Worm (Caenorhabditis elegans) whole organism, late embryonic: Measurements from ENCODE around the gene K07F5.15.

Experiments used
- ceh-34 ChIP-seq: sonication (generic microtip); optimal IDR thresholded peaks from 2 replicates; lab custom pipeline; 2016; ENCODE audit warnings: mild to moderate bottlenecking, missing genetic modification characterization, missing compliant biosample characterization
- fkh-6 ChIP-seq: sonication (generic microtip); optimal IDR thresholded peaks from 2 replicates; lab custom pipeline; 2016; ENCODE audit warnings: missing genetic modification characterization, missing compliant biosample characterization
- ref-2 ChIP-seq: sonication (generic microtip); optimal IDR thresholded peaks from 2 replicates; lab custom pipeline; 2016; ENCODE audit warnings: missing genetic modification characterization, missing compliant biosample characterization

DNA sequence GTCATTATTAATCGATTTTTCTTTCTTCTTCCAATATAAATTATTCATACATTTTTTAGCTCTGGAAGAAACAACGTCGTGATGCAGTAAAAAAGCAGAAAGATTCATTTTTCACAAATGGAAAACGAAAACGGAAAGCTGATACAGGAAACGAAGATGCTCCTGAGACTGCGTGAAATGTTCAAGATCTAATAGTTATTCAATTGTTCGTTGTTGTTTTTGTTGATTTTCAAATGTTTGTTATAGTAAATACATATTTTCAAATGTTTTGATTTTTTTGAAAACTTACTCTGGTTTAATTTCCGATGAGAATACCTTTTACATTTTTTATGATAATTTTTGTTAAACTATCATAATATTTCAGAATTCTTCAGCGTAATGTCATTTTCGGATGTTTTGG, 1.1 kb upstream of the K07F5.15 start, which contains the start of gene K07F5.16:
- no peak for TF ChIP-seq fkh-6
- no peak for TF ChIP-seq ref-2 (tag; lab: Kevin White, UChicago)
- no peak for TF ChIP-seq ceh-34
